Fruit fly (Drosophila melanogaster): ENCODE data around the gene CG1486.

dm6 chrX:21276494-21276893, 47.4 kb upstream of the CG1486 start:
- TF ChIP-seq CG8478 (optimal IDR thresholded peaks at IDR 0.05) (no peak), CTCF (optimal IDR thresholded peaks at IDR 0.05) (no peak)
